Worm (Caenorhabditis elegans) whole organism, young adult: ENCODE data around the gene pigx-1.

Source experiments
- B0336.3 ChIP-seq: fragments of 200-800 bp; sonication (Bioruptor generic); IDR thresholded peaks from 2 replicates; pipeline ENCODE4 v1.3.6; 2022; ENCODE audit warnings: missing genetic modification characterization, missing compliant biosample characterization
- C06A6.2 ChIP-seq: fragments of 200-800 bp; sonication (Bioruptor generic); conservative IDR thresholded peaks from 2 replicates; pipeline ENCODE4 v1.3.6; 2022; ENCODE audit warnings: missing genetic modification characterization, missing compliant biosample characterization
- F33H1.4 ChIP-seq: fragments of 200-800 bp; sonication (Bioruptor generic); IDR thresholded peaks from 2 replicates; pipeline ENCODE4 v1.3.6; 2022; ENCODE audit warnings: missing genetic modification reagents, missing genetic modification characterization, missing compliant biosample characterization
- F37B4.10 ChIP-seq: fragments of 200-800 bp; sonication (Bioruptor generic); IDR thresholded peaks from 2 replicates; pipeline ENCODE4 v1.3.6; 2022; ENCODE audit warnings: missing genetic modification characterization, missing compliant biosample characterization
- F39B2.1 ChIP-seq: fragments of 200-800 bp; sonication (Bioruptor generic); IDR thresholded peaks from 2 replicates; pipeline ENCODE4 v1.3.6; 2022; ENCODE audit warnings: missing genetic modification reagents, missing genetic modification characterization, missing compliant biosample characterization
- F49E8.2 ChIP-seq: sonication (generic microtip); optimal IDR thresholded peaks from 3 replicates; lab custom pipeline; 2017; ENCODE audit warnings: missing genetic modification characterization, mild to moderate bottlenecking, missing compliant biosample characterization, antibody characterized with exemption, moderate library complexity; ENCODE audit not compliant: insufficient read depth
- K11D2.4 ChIP-seq: fragments of 200-800 bp; sonication (Bioruptor generic); IDR thresholded peaks from 2 replicates; pipeline ENCODE4 v1.3.6; 2022; ENCODE audit warnings: missing genetic modification reagents, missing genetic modification characterization, missing compliant biosample characterization
- K12H6.12 ChIP-seq: fragments of 200-800 bp; sonication (Bioruptor generic); optimal IDR thresholded peaks from 2 replicates; lab custom pipeline; 2018; ENCODE audit warnings: mild to moderate bottlenecking, missing genetic modification characterization, missing compliant biosample characterization
- T07F8.4 ChIP-seq: sonication (generic microtip); optimal IDR thresholded peaks from 2 replicates; lab custom pipeline; 2016; ENCODE audit warnings: mild to moderate bottlenecking, missing genetic modification characterization, moderate library complexity, missing compliant biosample characterization
- T26A5.8 ChIP-seq: sonication (generic microtip); optimal IDR thresholded peaks from 2 replicates; lab custom pipeline; 2016; ENCODE audit warnings: missing genetic modification characterization, missing compliant biosample characterization
- Y79H2A.3 ChIP-seq: fragments of 200-800 bp; sonication (Bioruptor generic); conservative IDR thresholded peaks from 2 replicates; pipeline ENCODE4 v1.3.6; 2022; ENCODE audit warnings: missing genetic modification reagents, missing genetic modification characterization, missing compliant biosample characterization
- Y95B8A.8 ChIP-seq: fragments of 200-800 bp; sonication (Bioruptor generic); IDR thresholded peaks from 2 replicates; pipeline ENCODE4 v1.3.6; 2022; ENCODE audit warnings: missing genetic modification reagents, missing genetic modification characterization, missing compliant biosample characterization
- aptf-3 ChIP-seq: fragments of 200-800 bp; sonication (Bioruptor generic); IDR thresholded peaks from 2 replicates; pipeline ENCODE4 v1.3.6; 2022; ENCODE audit warnings: missing genetic modification characterization, missing compliant biosample characterization
- atf-7 ChIP-seq: sonication (generic microtip); optimal IDR thresholded peaks from 2 replicates; lab custom pipeline; 2017; ENCODE audit warnings: mild to moderate bottlenecking, missing genetic modification characterization, missing compliant biosample characterization
- bed-2 ChIP-seq: fragments of 200-800 bp; sonication (Bioruptor generic); IDR thresholded peaks from 2 replicates; pipeline ENCODE4 v1.3.6; 2022; ENCODE audit warnings: missing genetic modification reagents, missing genetic modification characterization, missing compliant biosample characterization
- ccch-3 ChIP-seq: fragments of 200-800 bp; sonication (Bioruptor generic); optimal IDR thresholded peaks from 2 replicates; lab custom pipeline; 2018; ENCODE audit warnings: mild to moderate bottlenecking, missing genetic modification characterization, missing compliant biosample characterization
- cebp-1 ChIP-seq, 2 experiments: fragments of 200-800 bp in 1 of 2; sonication (Bioruptor generic) in 1 of 2; sonication (generic microtip) in 1 of 2; IDR thresholded peaks in 1 of 2; optimal IDR thresholded peaks in 1 of 2; 2 replicates each; pipeline versions ENCODE4 v1.3.6 to Lab custom; 2017 to 2022; ENCODE audit warnings: missing compliant biosample characterization in 2 of 2, missing genetic modification characterization in 2 of 2, mild to moderate bottlenecking in 1 of 2, missing genetic modification reagents in 1 of 2, moderate library complexity in 1 of 2
- dox-1 ChIP-seq: fragments of 200-800 bp; sonication (Bioruptor generic); IDR thresholded peaks from 2 replicates; pipeline ENCODE4 v1.3.6; 2022; ENCODE audit warnings: missing genetic modification reagents, missing genetic modification characterization, missing compliant biosample characterization
- efl-1 ChIP-seq: fragments of 150-350 bp; optimal IDR thresholded peaks from 2 replicates; lab custom pipeline; 2014; ENCODE audit warnings: missing biosample characterization, missing genetic modification reagents, missing genetic modification characterization
- egl-44 ChIP-seq: fragments of 200-800 bp; sonication (Bioruptor generic); IDR thresholded peaks from 2 replicates; pipeline ENCODE4 v1.3.6; 2022; ENCODE audit warnings: missing genetic modification reagents, missing genetic modification characterization, missing compliant biosample characterization
- ekl-4 ChIP-seq: fragments of 200-800 bp; sonication (Bioruptor generic); IDR thresholded peaks from 2 replicates; pipeline ENCODE4 v1.3.6; 2022; ENCODE audit warnings: missing genetic modification reagents, missing genetic modification characterization, missing compliant biosample characterization
- fkh-3 ChIP-seq: sonication (generic microtip); optimal IDR thresholded peaks from 2 replicates; lab custom pipeline; 2016; ENCODE audit warnings: mild to moderate bottlenecking, missing genetic modification characterization, missing compliant biosample characterization
- him-1 ChIP-seq: sonication (generic microtip); optimal IDR thresholded peaks from 2 replicates; lab custom pipeline; 2016; ENCODE audit warnings: missing genotype, missing genetic modification reagents, missing genetic modification characterization, missing compliant biosample characterization
- hlh-26 ChIP-seq: fragments of 200-800 bp; sonication (Bioruptor generic); conservative IDR thresholded peaks from 2 replicates; pipeline ENCODE4 v1.3.6; 2022; ENCODE audit warnings: missing genetic modification reagents, missing genetic modification characterization, missing compliant biosample characterization
- hmg-1.2 ChIP-seq: fragments of 200-800 bp; sonication (Bioruptor generic); IDR thresholded peaks from 2 replicates; pipeline ENCODE4 v1.3.6; 2022; ENCODE audit warnings: missing genetic modification reagents, missing genetic modification characterization, missing compliant biosample characterization
- hrde-1 ChIP-seq: sonication (generic microtip); optimal IDR thresholded peaks from 2 replicates; lab custom pipeline; 2016; ENCODE audit warnings: missing genetic modification characterization, mild to moderate bottlenecking, missing compliant biosample characterization, moderate library complexity, missing genotype, missing genetic modification reagents, borderline replicate concordance
- let-526 ChIP-seq: fragments of 200-800 bp; sonication (Bioruptor generic); IDR thresholded peaks from 2 replicates; pipeline ENCODE4 v1.3.6; 2022; ENCODE audit warnings: missing genetic modification reagents, missing genetic modification characterization, missing compliant biosample characterization
- lin-35 ChIP-seq, 3 experiments: fragments of 150-350 bp in 2 of 3; sonication (generic microtip) in 1 of 3; optimal IDR thresholded peaks; 2 replicates each; lab custom pipeline; 2014 to 2018; ENCODE audit warnings: missing biosample characterization in 3 of 3, missing genetic modification characterization in 3 of 3, missing genetic modification reagents in 3 of 3
- lir-1 ChIP-seq: fragments of 200-800 bp; sonication (Bioruptor generic); conservative IDR thresholded peaks from 2 replicates; pipeline ENCODE4 v1.3.6; 2022; ENCODE audit warnings: missing genetic modification reagents, missing genetic modification characterization, missing compliant biosample characterization
- lsy-27 ChIP-seq: sonication (generic microtip); optimal IDR thresholded peaks from 2 replicates; lab custom pipeline; 2017; ENCODE audit warnings: missing genetic modification characterization, mild to moderate bottlenecking, missing compliant biosample characterization, antibody characterized with exemption, missing genotype, borderline replicate concordance; ENCODE audit not compliant: insufficient read depth
- madf-10 ChIP-seq: sonication (generic microtip); optimal IDR thresholded peaks from 2 replicates; lab custom pipeline; 2016; ENCODE audit warnings: mild to moderate bottlenecking, missing genetic modification characterization, missing compliant biosample characterization
- mel-28 ChIP-seq: sonication (generic microtip); optimal IDR thresholded peaks from 2 replicates; lab custom pipeline; 2016; ENCODE audit warnings: borderline replicate concordance, mild to moderate bottlenecking, missing genetic modification characterization, missing compliant biosample characterization
- nfya-2 ChIP-seq: fragments of 200-800 bp; sonication (Bioruptor generic); IDR thresholded peaks from 2 replicates; pipeline ENCODE4 v1.3.6; 2022; ENCODE audit warnings: missing genetic modification reagents, missing genetic modification characterization, missing compliant biosample characterization
- nhr-120 ChIP-seq: fragments of 200-800 bp; sonication (Bioruptor generic); IDR thresholded peaks from 2 replicates; pipeline ENCODE4 v1.3.6; 2022; ENCODE audit warnings: missing genetic modification characterization, missing compliant biosample characterization
- nhr-179 ChIP-seq: sonication (generic microtip); optimal IDR thresholded peaks from 2 replicates; lab custom pipeline; 2016; ENCODE audit warnings: mild to moderate bottlenecking, missing genetic modification characterization, missing compliant biosample characterization
- pha-4 ChIP-seq: fragments of 150-350 bp; sonication (generic microtip); optimal IDR thresholded peaks from 2 replicates; lab custom pipeline; 2014; ENCODE audit warnings: missing biosample characterization, missing genetic modification reagents, missing genetic modification characterization
- repo-1 ChIP-seq: sonication (generic microtip); optimal IDR thresholded peaks from 2 replicates; lab custom pipeline; 2017; ENCODE audit warnings: mild to moderate bottlenecking, missing genetic modification characterization, missing compliant biosample characterization
- snpc-1.3 ChIP-seq: sonication (generic microtip); optimal IDR thresholded peaks from 2 replicates; lab custom pipeline; 2017; ENCODE audit warnings: missing genetic modification characterization, mild to moderate bottlenecking, missing compliant biosample characterization, antibody characterized with exemption, moderate library complexity, missing genotype, missing genetic modification reagents; ENCODE audit not compliant: insufficient read depth
- snpc-4 ChIP-seq, 5 experiments: fragments of 150-350 bp in 1 of 5; sonication (generic microtip) in 4 of 5; optimal IDR thresholded peaks; 2 replicates each; lab custom pipeline; 2014 to 2018; ENCODE audit warnings: missing genetic modification characterization in 5 of 5, missing biosample characterization in 3 of 5, antibody characterized with exemption in 2 of 5, mild to moderate bottlenecking in 2 of 5, missing compliant biosample characterization in 2 of 5, missing genotype in 2 of 5, moderate library complexity in 2 of 5, missing genetic modification reagents in 1 of 5
- tlf-1 ChIP-seq: fragments of 200-800 bp; sonication (Bioruptor generic); optimal IDR thresholded peaks from 2 replicates; lab custom pipeline; 2018; ENCODE audit warnings: mild to moderate bottlenecking, missing genetic modification characterization, missing compliant biosample characterization
- unc-130 ChIP-seq: sonication (generic microtip); optimal IDR thresholded peaks from 2 replicates; lab custom pipeline; 2016; ENCODE audit warnings: missing genetic modification reagents, missing genetic modification characterization, missing compliant biosample characterization
- ztf-26 ChIP-seq: sonication (generic microtip); optimal IDR thresholded peaks from 2 replicates; lab custom pipeline; 2017; ENCODE audit warnings: missing genetic modification characterization, missing compliant biosample characterization
- ztf-6 ChIP-seq: fragments of 200-800 bp; sonication (Bioruptor generic); IDR thresholded peaks from 2 replicates; pipeline ENCODE4 v1.3.6; 2022; ENCODE audit warnings: missing genetic modification reagents, missing genetic modification characterization, missing compliant biosample characterization

The pigx-1 gene

DNA sequence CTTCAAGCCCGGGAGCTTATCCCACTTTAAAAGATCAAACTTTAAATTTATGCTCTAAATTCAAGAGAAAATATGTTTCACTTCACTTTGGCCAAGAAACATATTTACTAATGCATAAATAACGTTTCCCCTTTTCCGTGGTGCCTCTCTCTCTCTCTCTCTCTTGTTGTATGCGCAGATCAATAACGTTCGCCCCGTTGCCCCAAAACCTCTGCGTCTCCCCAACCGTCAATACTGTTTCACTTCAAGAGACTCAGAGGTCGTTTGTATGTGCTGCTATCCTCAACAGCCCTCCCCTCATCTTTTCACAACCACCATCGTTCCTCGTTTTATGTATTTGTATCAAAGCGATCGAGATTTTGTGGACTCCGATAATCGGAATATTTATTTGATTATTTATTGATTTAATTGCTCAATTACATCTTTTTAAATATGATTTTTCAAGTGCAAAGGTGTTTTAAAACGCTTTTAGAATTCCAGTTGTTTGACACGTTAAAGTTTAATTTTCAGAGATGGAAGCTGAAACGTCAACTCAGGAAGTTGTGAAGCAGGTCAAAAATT is 7.0 kb upstream of the pigx-1 start, which contains the start of gene ife-4:
ife-4 (plus strand) TSS at position 511 of the 561 bp plus-strand sequence.
- TF ChIP-seq repo-1 (no peak), let-526 (GFP tag; lab: Robert Waterston, UW) (no peak), fkh-3 (tag; lab: Kevin White, UChicago) (no peak), hmg-1.2 (GFP tag; lab: Robert Waterston, UW) (peak; percentile 44; the same call in 1 of the 2 replicates), lir-1 (no peak), B0336.3 (GFP tag; lab: Robert Waterston, UW) (no peak), ztf-6 (GFP tag; lab: Robert Waterston, UW) (no peak)

DNA sequence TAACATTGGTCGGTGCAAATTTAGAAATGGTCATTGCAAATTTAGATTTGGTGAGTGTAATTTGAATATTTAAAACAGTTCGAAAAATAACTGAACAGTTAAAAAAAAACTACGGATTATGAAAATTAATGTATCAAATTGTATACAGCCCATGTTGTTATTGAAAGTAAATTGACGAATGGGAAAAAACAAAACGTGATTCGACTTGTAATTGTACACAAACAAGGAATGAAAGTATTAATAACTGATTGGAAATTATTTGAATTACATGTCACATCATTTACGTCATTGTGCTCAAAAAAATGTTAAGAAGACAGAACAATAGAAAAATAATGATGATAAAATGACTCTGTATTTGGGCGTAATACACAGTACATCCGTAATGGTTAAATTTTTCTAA is 2.5 kb downstream of the pigx-1 start:
- TF ChIP-seq Y95B8A.8 (GFP tag; lab: Robert Waterston, UW) = no peak
- no peak for TF ChIP-seq ekl-4 (GFP tag; lab: Robert Waterston, UW)
- TF ChIP-seq hrde-1 (tag; lab: Kevin White, UChicago) = no peak
- no peak for TF ChIP-seq snpc-1.3
- no peak for TF ChIP-seq ccch-3
- TF ChIP-seq lsy-27 (tag; lab: Kevin White, UChicago) = no peak
- no peak for TF ChIP-seq C06A6.2
- no peak for TF ChIP-seq F49E8.2 (tag; lab: Kevin White, UChicago)
- TF ChIP-seq hlh-26 (GFP tag; lab: Robert Waterston, UW) = no peak
- no peak for TF ChIP-seq Y79H2A.3
- no peak for TF ChIP-seq snpc-4 (GFP tag; optimal IDR thresholded peaks at IDR 0.05; lab: Kevin White, UChicago)
- TF ChIP-seq snpc-4 (tag; optimal IDR thresholded peaks at IDR 0.05; lab: Kevin White, UChicago) = no peak
- no peak for TF ChIP-seq F37B4.10 (GFP tag; lab: Robert Waterston, UW)
- TF ChIP-seq T26A5.8 (tag; lab: Kevin White, UChicago) = no peak
- no peak for TF ChIP-seq nfya-2 (GFP tag; lab: Robert Waterston, UW)
- no peak for TF ChIP-seq K12H6.12 (tag; lab: Kevin White, UChicago)
- TF ChIP-seq F39B2.1 (GFP tag; lab: Robert Waterston, UW) = no peak

DNA sequence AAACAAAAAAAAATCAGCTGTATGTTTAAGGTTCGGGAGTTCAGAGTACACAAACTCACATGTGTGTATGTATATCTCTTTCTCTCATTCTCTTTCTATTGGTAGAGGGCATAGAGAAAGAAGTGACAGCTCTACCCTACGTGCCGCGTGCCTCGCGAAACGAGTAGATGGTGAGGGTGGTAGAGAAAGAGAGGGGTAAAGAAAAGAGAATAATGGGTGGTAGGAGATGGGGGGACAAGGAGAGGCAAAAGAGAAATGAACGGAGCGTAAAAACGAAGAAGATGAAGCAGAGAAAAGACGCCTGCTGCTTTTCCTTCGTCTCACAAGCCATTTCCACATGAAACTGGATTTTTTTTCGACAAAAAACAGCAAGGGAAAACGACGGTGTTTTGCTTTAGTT is 3.7 kb downstream of the pigx-1 start:
- TF ChIP-seq pha-4 (tag; lab: Kevin White, UChicago) (peak; percentile 26), nhr-179 (tag; lab: Kevin White, UChicago) (no peak), ztf-26 (tag; lab: Kevin White, UChicago) (peak; percentile 77), B0336.3 (GFP tag; lab: Robert Waterston, UW) (peak; percentile 87), F33H1.4 (no peak), hrde-1 (tag; lab: Kevin White, UChicago) (no peak), T07F8.4 (tag; lab: Kevin White, UChicago) (no peak), K11D2.4 (GFP tag; lab: Robert Waterston, UW) (peak; percentile 86), tlf-1 (peak; percentile 29), F39B2.1 (GFP tag; lab: Robert Waterston, UW) (0 out of 2 replicates have a peak, but pooled peaks have one; percentile 26), him-1 (no peak), nhr-120 (GFP tag; lab: Robert Waterston, UW) (no peak), madf-10 (tag; lab: Kevin White, UChicago) (peak; percentile 84), mel-28 (tag; lab: Kevin White, UChicago) (no peak), ekl-4 (GFP tag; lab: Robert Waterston, UW) (peak; percentile 67), cebp-1 (GFP tag; IDR thresholded peaks at IDR 0.05; lab: Robert Waterston, UW) (peak; percentile 56; the same call in 1 of the 2 replicates), cebp-1 (tag; optimal IDR thresholded peaks at IDR 0.05; lab: Kevin White, UChicago) (peak; percentile 89), egl-44 (GFP tag; lab: Robert Waterston, UW) (peak; percentile 82), aptf-3 (GFP tag; lab: Robert Waterston, UW) (no peak), lin-35 (GFP tag; optimal IDR thresholded peaks at IDR 0.05; lab: Kevin White, UChicago) (peak in 1 of 3 experiments; percentile 82), dox-1 (GFP tag; lab: Robert Waterston, UW) (peak; percentile 81), unc-130 (GFP tag; lab: Kevin White, UChicago) (no peak), Y95B8A.8 (GFP tag; lab: Robert Waterston, UW) (no peak), bed-2 (GFP tag; lab: Robert Waterston, UW) (peak; percentile 48; the same call in 1 of the 2 replicates), efl-1 (no peak), atf-7 (tag; lab: Kevin White, UChicago) (peak; percentile 92)
